Fruit fly (Drosophila melanogaster): Measurements from ENCODE around the gene CecA2.
A peak's percentile ranks its signal among the peaks of the same experiment; 100 is the strongest.

Gene CecA2

dm6 chr3R:30191462-30191874 is 20.5 kb upstream of the CecA2 start (continued):
- TF ChIP-seq Deaf1 (tag; optimal IDR thresholded peaks at IDR 0.05) = no peak
- no peak for TF ChIP-seq tll (GFP tag; optimal IDR thresholded peaks at IDR 0.05)
- no peak for TF ChIP-seq hb (GFP tag; IDR thresholded peaks at IDR 0.05; ENCODE audit: partially characterized antibody)
- TF ChIP-seq nom (GFP tag; optimal IDR thresholded peaks at IDR 0.05) = no peak
- TF ChIP-seq CG12299 (tag; optimal IDR thresholded peaks at IDR 0.05) = no peak
- TF ChIP-seq CG17912 (GFP tag; optimal IDR thresholded peaks at IDR 0.05) = no peak
- TF ChIP-seq pho (GFP tag; optimal IDR thresholded peaks at IDR 0.05) = peak; percentile 43
- TF ChIP-seq grn (GFP tag; optimal IDR thresholded peaks at IDR 0.05) = no peak
- TF ChIP-seq CrebB (tag; optimal IDR thresholded peaks at IDR 0.05) = no peak
- TF ChIP-seq sim (GFP tag; IDR thresholded peaks at IDR 0.05) = no peak
- TF ChIP-seq CG3065 (GFP tag; optimal IDR thresholded peaks at IDR 0.05) = no peak
- no peak for TF ChIP-seq br (optimal IDR thresholded peaks at IDR 0.05)
- no peak for TF ChIP-seq CG16813 (GFP tag; IDR thresholded peaks at IDR 0.05; ENCODE audit: partially characterized antibody)
- 0 out of 2 replicates have a peak, but pooled peaks have one; percentile 30 for TF ChIP-seq Rfx (GFP tag; IDR thresholded peaks at IDR 0.05)
- TF ChIP-seq CG10147 (GFP tag; optimal IDR thresholded peaks at IDR 0.05) = no peak
- no peak for TF ChIP-seq Dek (tag; optimal IDR thresholded peaks at IDR 0.05)
- TF ChIP-seq CG32532 (GFP tag; IDR thresholded peaks at IDR 0.05) = no peak
- no peak for TF ChIP-seq tna (GFP tag; IDR thresholded peaks at IDR 0.05; ENCODE audit: partially characterized antibody)
- TF ChIP-seq NfI (GFP tag; optimal IDR thresholded peaks at IDR 0.05) = peak; percentile 24
- no peak for TF ChIP-seq CG7987 (GFP tag; optimal IDR thresholded peaks at IDR 0.05)
- TF ChIP-seq Hand (GFP tag; optimal IDR thresholded peaks at IDR 0.05) = no peak
- TF ChIP-seq Neu2 (GFP tag; optimal IDR thresholded peaks at IDR 0.05; ENCODE audit: borderline replicate concordance) = no peak
- TF ChIP-seq cad (GFP tag; optimal IDR thresholded peaks at IDR 0.05) = no peak
- no peak for TF ChIP-seq Fer3 (tag; optimal IDR thresholded peaks at IDR 0.05)
- TF ChIP-seq Hey (tag; optimal IDR thresholded peaks at IDR 0.05) = no peak
- no peak for TF ChIP-seq NC2β (GFP tag; optimal IDR thresholded peaks at IDR 0.05)
- TF ChIP-seq Hr3 (GFP tag; optimal IDR thresholded peaks at IDR 0.05) = peak; percentile 32
- peak; percentile 58 for TF ChIP-seq pnt (GFP tag; optimal IDR thresholded peaks at IDR 0.05)
- TF ChIP-seq CG17186 (GFP tag; optimal IDR thresholded peaks at IDR 0.05) = no peak
- no peak for TF ChIP-seq Side (GFP tag; optimal IDR thresholded peaks at IDR 0.05)
- peak; percentile 34 for TF ChIP-seq Sox100B (GFP tag; optimal IDR thresholded peaks at IDR 0.05)
- no peak for TF ChIP-seq TFAM (GFP tag; optimal IDR thresholded peaks at IDR 0.05)
- no peak for TF ChIP-seq gcm (GFP tag; optimal IDR thresholded peaks at IDR 0.05)
- no peak for TF ChIP-seq CG6854 (GFP tag; optimal IDR thresholded peaks at IDR 0.05)
- TF ChIP-seq Usf (GFP tag; optimal IDR thresholded peaks at IDR 0.05) = peak; percentile 7
- no peak; the same call in 2 of the 3 replicates for TF ChIP-seq tgo (GFP tag; IDR thresholded peaks at IDR 0.05)
- TF ChIP-seq CG4730 (GFP tag; IDR thresholded peaks at IDR 0.05) = no peak
- TF ChIP-seq dysf (GFP tag; IDR thresholded peaks at IDR 0.05) = peak; percentile 70
- no peak for TF ChIP-seq fd64A (GFP tag; optimal IDR thresholded peaks at IDR 0.05)
- TF ChIP-seq CG3281 (GFP tag; optimal IDR thresholded peaks at IDR 0.05) = no peak
- TF ChIP-seq Myb (GFP tag; optimal IDR thresholded peaks at IDR 0.05) = peak; percentile 18
- TF ChIP-seq hkb (optimal IDR thresholded peaks at IDR 0.05) = no peak
- no peak for TF ChIP-seq hkb (GFP tag; IDR thresholded peaks at IDR 0.05)
- TF ChIP-seq Ravus (GFP tag; IDR thresholded peaks at IDR 0.05) = no peak
- no peak for TF ChIP-seq sd (tag; optimal IDR thresholded peaks at IDR 0.05)
- TF ChIP-seq Mad (GFP tag; optimal IDR thresholded peaks at IDR 0.05) = no peak
- no peak for TF ChIP-seq CG6254 (GFP tag; optimal IDR thresholded peaks at IDR 0.05)
- no peak for TF ChIP-seq CG12236 (GFP tag; optimal IDR thresholded peaks at IDR 0.05)
- TF ChIP-seq CG7928 (GFP tag; optimal IDR thresholded peaks at IDR 0.05) = no peak
- TF ChIP-seq sqz (GFP tag; optimal IDR thresholded peaks at IDR 0.05) = no peak
- TF ChIP-seq CG6813 (GFP tag; optimal IDR thresholded peaks at IDR 0.05) = no peak
- no peak for TF ChIP-seq da (GFP tag; optimal IDR thresholded peaks at IDR 0.05)

Data from whole organism, embryonic.